Worm (Caenorhabditis elegans) whole organism, midembryonic: Measurements from ENCODE around the gene atf-6.

Experiments used
- T22C8.4 ChIP-seq: fragments of 200-800 bp; sonication (Bioruptor generic); IDR thresholded peaks from 2 replicates; pipeline ENCODE4 v1.3.6; 2022; ENCODE audit warnings: missing genetic modification characterization, missing compliant biosample characterization
- cog-1 ChIP-seq: sonication (generic microtip); optimal IDR thresholded peaks from 2 replicates; lab custom pipeline; 2016; ENCODE audit warnings: missing genetic modification characterization, missing compliant biosample characterization
- flt-1 ChIP-seq: fragments of 200-800 bp; sonication (Bioruptor generic); IDR thresholded peaks from 2 replicates; pipeline ENCODE4 v1.3.6; 2022; ENCODE audit warnings: missing genetic modification characterization, missing compliant biosample characterization
- klf-2 ChIP-seq: fragments of 200-800 bp; sonication (Bioruptor generic); conservative IDR thresholded peaks from 2 replicates; pipeline ENCODE4 v1.3.6; 2022; ENCODE audit warnings: missing genetic modification reagents, missing genetic modification characterization, missing compliant biosample characterization
- med-1 ChIP-seq: sonication (generic microtip); optimal IDR thresholded peaks from 2 replicates; lab custom pipeline; 2017; ENCODE audit warnings: missing genetic modification characterization, mild to moderate bottlenecking, missing compliant biosample characterization, antibody characterized with exemption, missing genetic modification reagents; ENCODE audit not compliant: insufficient read depth
- ref-1 ChIP-seq: fragments of 200-800 bp; sonication (Bioruptor generic); conservative IDR thresholded peaks from 2 replicates; pipeline ENCODE4 v1.3.6; 2022; ENCODE audit warnings: missing genetic modification reagents, missing genetic modification characterization, missing compliant biosample characterization
- tab-1 ChIP-seq: fragments of 200-800 bp; sonication (Bioruptor generic); IDR thresholded peaks from 2 replicates; pipeline ENCODE4 v1.3.6; 2022; ENCODE audit warnings: missing genetic modification characterization, missing compliant biosample characterization
- ztf-23 ChIP-seq: fragments of 200-800 bp; sonication (Bioruptor generic); IDR thresholded peaks from 2 replicates; pipeline ENCODE4 v1.3.6; 2022; ENCODE audit warnings: missing genetic modification reagents, missing genetic modification characterization, missing compliant biosample characterization
- ztf-29 ChIP-seq: fragments of 200-800 bp; sonication (Bioruptor generic); IDR thresholded peaks from 2 replicates; pipeline ENCODE4 v1.3.6; 2022; ENCODE audit warnings: missing genetic modification reagents, missing genetic modification characterization, missing compliant biosample characterization

DNA sequence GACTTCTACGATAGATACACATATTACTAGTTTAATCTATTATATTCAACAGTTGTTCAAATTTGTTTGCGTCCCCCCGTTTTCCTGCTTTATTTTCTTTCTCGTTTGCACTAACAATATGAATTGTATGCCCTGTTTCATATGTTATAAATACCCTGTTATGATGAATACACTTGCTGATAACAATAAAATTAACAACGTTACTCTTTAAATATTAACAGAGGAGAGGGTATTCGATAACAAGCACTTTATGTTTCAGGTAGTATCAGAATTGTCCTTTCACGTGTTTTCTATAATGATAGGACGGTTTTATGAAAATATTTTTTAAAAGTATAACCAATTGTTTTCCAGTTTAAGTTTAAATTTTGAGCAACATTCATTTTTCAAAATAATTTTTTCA is 2.3 kb upstream of the atf-6 start:
- no peak for TF ChIP-seq tab-1 (GFP tag; lab: Robert Waterston, UW)
- TF ChIP-seq ztf-23 (GFP tag; lab: Robert Waterston, UW) = no peak
- no peak for TF ChIP-seq klf-2 (GFP tag; lab: Robert Waterston, UW)
- no peak for TF ChIP-seq cog-1 (tag; lab: Kevin White, UChicago)
- no peak for TF ChIP-seq ztf-29 (GFP tag; lab: Robert Waterston, UW)
- no peak for TF ChIP-seq flt-1 (GFP tag; lab: Robert Waterston, UW)
- TF ChIP-seq ref-1 (GFP tag; lab: Robert Waterston, UW) = no peak
- no peak for TF ChIP-seq T22C8.4 (GFP tag; lab: Robert Waterston, UW)
- TF ChIP-seq med-1 = no peak
